Worm (Caenorhabditis elegans) whole organism, late embryonic: ENCODE results near the gene met-2.

Source experiments
- C38D4.7 ChIP-seq: fragments of 200-800 bp; sonication (Bioruptor generic); optimal IDR thresholded peaks from 2 replicates; lab custom pipeline; 2018; ENCODE audit warnings: mild to moderate bottlenecking, missing genetic modification characterization, moderate library complexity, missing compliant biosample characterization
- K02D7.2 ChIP-seq: sonication (generic microtip); optimal IDR thresholded peaks from 2 replicates; lab custom pipeline; 2017; ENCODE audit warnings: mild to moderate bottlenecking, missing genetic modification characterization, missing compliant biosample characterization
- T23F11.4 ChIP-seq: fragments of 200-800 bp; sonication (Bioruptor generic); optimal IDR thresholded peaks from 2 replicates; lab custom pipeline; 2018; ENCODE audit warnings: mild to moderate bottlenecking, missing genetic modification characterization, missing compliant biosample characterization
- Y22D7AL.16 ChIP-seq: sonication (generic microtip); optimal IDR thresholded peaks from 2 replicates; lab custom pipeline; 2016; ENCODE audit warnings: missing genetic modification characterization, missing compliant biosample characterization
- ahr-1 ChIP-seq: sonication (generic microtip); optimal IDR thresholded peaks from 2 replicates; lab custom pipeline; 2016; ENCODE audit warnings: missing genetic modification characterization, missing compliant biosample characterization
- ama-1 ChIP-seq: fragments of 150-350 bp; optimal IDR thresholded peaks from 2 replicates; lab custom pipeline; 2014
- ceh-18 ChIP-seq: sonication (generic microtip); optimal IDR thresholded peaks from 2 replicates; lab custom pipeline; 2016; ENCODE audit warnings: missing genetic modification characterization, missing compliant biosample characterization
- ceh-2 ChIP-seq: sonication (generic microtip); optimal IDR thresholded peaks from 2 replicates; lab custom pipeline; 2016; ENCODE audit warnings: missing genotype, missing genetic modification characterization, missing compliant biosample characterization
- ceh-30 ChIP-seq: fragments of 150-350 bp; optimal IDR thresholded peaks from 2 replicates; lab custom pipeline; 2014; ENCODE audit warnings: missing biosample characterization, missing genetic modification characterization
- ceh-34 ChIP-seq: sonication (generic microtip); optimal IDR thresholded peaks from 2 replicates; lab custom pipeline; 2016; ENCODE audit warnings: mild to moderate bottlenecking, missing genetic modification characterization, missing compliant biosample characterization
- ceh-45 ChIP-seq: fragments of 200-800 bp; sonication (Bioruptor generic); IDR thresholded peaks from 2 replicates; pipeline ENCODE4 v1.3.6; 2022; ENCODE audit warnings: missing genetic modification reagents, missing genetic modification characterization, missing compliant biosample characterization
- ceh-9 ChIP-seq: sonication (generic microtip); optimal IDR thresholded peaks from 2 replicates; lab custom pipeline; 2016; ENCODE audit warnings: mild to moderate bottlenecking, missing genetic modification characterization, inconsistent platforms, missing compliant biosample characterization
- elt-4 ChIP-seq: sonication (generic microtip); optimal IDR thresholded peaks from 2 replicates; lab custom pipeline; 2016; ENCODE audit warnings: missing genetic modification characterization, missing compliant biosample characterization
- ets-4 ChIP-seq: sonication (generic microtip); optimal IDR thresholded peaks from 2 replicates; lab custom pipeline; 2016; ENCODE audit warnings: missing genetic modification characterization, missing compliant biosample characterization
- fkh-6 ChIP-seq: sonication (generic microtip); optimal IDR thresholded peaks from 2 replicates; lab custom pipeline; 2016; ENCODE audit warnings: missing genetic modification characterization, missing compliant biosample characterization
- hlh-30 ChIP-seq: sonication (generic microtip); optimal IDR thresholded peaks from 2 replicates; lab custom pipeline; 2017; ENCODE audit warnings: antibody characterized with exemption, missing genetic modification characterization, missing compliant biosample characterization; ENCODE audit not compliant: insufficient read depth
- hlh-6 ChIP-seq: sonication (generic microtip); optimal IDR thresholded peaks from 2 replicates; lab custom pipeline; 2016; ENCODE audit warnings: missing genotype, missing genetic modification characterization, missing compliant biosample characterization
- hlh-8 ChIP-seq: sonication (generic microtip); optimal IDR thresholded peaks from 2 replicates; lab custom pipeline; 2016; ENCODE audit warnings: missing genotype, missing genetic modification characterization, missing compliant biosample characterization
- madf-2 ChIP-seq: sonication (generic microtip); optimal IDR thresholded peaks from 2 replicates; lab custom pipeline; 2017; ENCODE audit warnings: missing genetic modification characterization, missing compliant biosample characterization
- mec-3 ChIP-seq: sonication (generic microtip); optimal IDR thresholded peaks from 2 replicates; lab custom pipeline; 2016; ENCODE audit warnings: borderline replicate concordance, missing genetic modification characterization, missing compliant biosample characterization
- nfya-1 ChIP-seq: sonication (generic microtip); optimal IDR thresholded peaks from 2 replicates; lab custom pipeline; 2017; ENCODE audit warnings: missing genetic modification characterization, mild to moderate bottlenecking, missing compliant biosample characterization, antibody characterized with exemption, moderate library complexity
- nhr-11 ChIP-seq: fragments of 150-350 bp; optimal IDR thresholded peaks from 2 replicates; lab custom pipeline; 2014; ENCODE audit warnings: missing biosample characterization, missing genetic modification characterization
- npax-4 ChIP-seq: sonication (generic microtip); optimal IDR thresholded peaks from 2 replicates; lab custom pipeline; 2016; ENCODE audit warnings: missing genetic modification characterization, missing compliant biosample characterization
- pat-9 ChIP-seq: fragments of 200-800 bp; sonication (Bioruptor generic); optimal IDR thresholded peaks from 2 replicates; lab custom pipeline; 2018; ENCODE audit warnings: mild to moderate bottlenecking, missing genetic modification characterization, moderate library complexity, missing compliant biosample characterization
- pax-1 ChIP-seq: fragments of 150-350 bp; optimal IDR thresholded peaks from 2 replicates; lab custom pipeline; 2014; ENCODE audit warnings: missing biosample characterization, missing genetic modification characterization
- pha-2 ChIP-seq: sonication (generic microtip); optimal IDR thresholded peaks from 2 replicates; lab custom pipeline; 2017; ENCODE audit warnings: mild to moderate bottlenecking, missing genetic modification characterization, missing compliant biosample characterization
- pqm-1 ChIP-seq: sonication (generic microtip); optimal IDR thresholded peaks from 2 replicates; lab custom pipeline; 2016; ENCODE audit warnings: missing genetic modification characterization, missing compliant biosample characterization
- sox-4 ChIP-seq: sonication (generic microtip); optimal IDR thresholded peaks from 2 replicates; lab custom pipeline; 2017; ENCODE audit warnings: mild to moderate bottlenecking, missing genetic modification characterization, inconsistent platforms, missing compliant biosample characterization
- tbx-2 ChIP-seq: sonication (generic microtip); optimal IDR thresholded peaks from 2 replicates; lab custom pipeline; 2016; ENCODE audit warnings: missing genetic modification characterization, missing compliant biosample characterization
- tbx-7 ChIP-seq: sonication (generic microtip); optimal IDR thresholded peaks from 2 replicates; lab custom pipeline; 2016; ENCODE audit warnings: missing genotype, missing genetic modification characterization, missing compliant biosample characterization
- ttx-3 ChIP-seq: sonication (generic microtip); optimal IDR thresholded peaks from 2 replicates; lab custom pipeline; 2016; ENCODE audit warnings: missing genetic modification reagents, missing genetic modification characterization, missing compliant biosample characterization
- unc-42 ChIP-seq: sonication (generic microtip); optimal IDR thresholded peaks from 2 replicates; lab custom pipeline; 2016; ENCODE audit warnings: missing genotype, missing genetic modification characterization, missing compliant biosample characterization
- zip-5 ChIP-seq: sonication (generic microtip); optimal IDR thresholded peaks from 2 replicates; lab custom pipeline; 2016; ENCODE audit warnings: missing genetic modification characterization, missing compliant biosample characterization

Gene met-2

ce11 chrIII:8375000-8375399 lies at the start of gene met-2:
Gene met-2, plus strand, starts transcription at chrIII:8375300.
- TF ChIP-seq zip-5: no peak
- no peak for TF ChIP-seq ceh-18
- no peak for TF ChIP-seq hlh-6
- no peak for TF ChIP-seq pha-2 (tag; lab: Kevin White, UChicago)
- no peak for TF ChIP-seq tbx-2 (tag; lab: Kevin White, UChicago)
- no peak for TF ChIP-seq ama-1 (lab: Kevin White, UChicago)
- no peak for TF ChIP-seq madf-2 (tag; lab: Kevin White, UChicago)

- TF ChIP-seq T23F11.4 (GFP tag; lab: Kevin White, UChicago) (no peak), ceh-45 (no peak), hlh-8 (tag; lab: Kevin White, UChicago) (no peak), ahr-1 (no peak), mec-3 (tag; lab: Kevin White, UChicago) (no peak), ets-4 (no peak), Y22D7AL.16 (tag; lab: Kevin White, UChicago) (no peak), elt-4 (no peak), tbx-2 (tag; lab: Kevin White, UChicago) (no peak), sox-4 (no peak)
Observed at ce11 chrIII:8325574-8326513, 49.3 kb upstream of the met-2 start, which contains the start of gene ZC262.13. Gene ZC262.13, plus strand, starts transcription at chrIII:8326214.

- TF ChIP-seq pax-1 (tag; lab: Kevin White, UChicago) (no peak), zip-5 (no peak), mec-3 (tag; lab: Kevin White, UChicago) (no peak)
Observed at ce11 chrIII:8331211-8331610, 43.9 kb upstream of the met-2 start, which contains the start of gene iglr-2. Gene iglr-2, minus strand, starts transcription at chrIII:8331311.

ce11 chrIII:8331779-8332178 lies 43.3 kb upstream of the met-2 start, which contains the start of the genes mrps-18A and ZC262.2:
Gene mrps-18A, minus strand, starts transcription at chrIII:8331919.
Gene ZC262.2, plus strand, starts transcription at chrIII:8332062.
- TF ChIP-seq nfya-1 (tag; lab: Kevin White, UChicago) (peak; percentile 9), hlh-30 (peak; percentile 62), tbx-7 (tag; lab: Kevin White, UChicago) (no peak), ceh-2 (no peak)

ce11 chrIII:8334432-8334831 lies 40.7 kb upstream of the met-2 start, which contains the start of gene ZC262.4:
Gene ZC262.4, minus strand, starts transcription at chrIII:8334532.
- TF ChIP-seq npax-4 (tag; lab: Kevin White, UChicago): no peak
- no peak for TF ChIP-seq hlh-6
- TF ChIP-seq ceh-34: no peak
- TF ChIP-seq ceh-30 (tag; lab: Kevin White, UChicago): no peak
- no peak for TF ChIP-seq ttx-3 (tag; lab: Kevin White, UChicago)
- TF ChIP-seq C38D4.7 (GFP tag; lab: Kevin White, UChicago): no peak
- no peak for TF ChIP-seq hlh-30
- no peak for TF ChIP-seq tbx-7 (tag; lab: Kevin White, UChicago)
- no peak for TF ChIP-seq pha-2 (tag; lab: Kevin White, UChicago)
- TF ChIP-seq K02D7.2 (tag; lab: Kevin White, UChicago): no peak
- TF ChIP-seq ceh-9 (tag; lab: Kevin White, UChicago): no peak
- TF ChIP-seq unc-42 (tag; lab: Kevin White, UChicago): no peak
- TF ChIP-seq pat-9 (tag; lab: Kevin White, UChicago): no peak
- no peak for TF ChIP-seq pax-1 (tag; lab: Kevin White, UChicago)
- TF ChIP-seq ama-1 (lab: Kevin White, UChicago): no peak
- no peak for TF ChIP-seq pqm-1
- TF ChIP-seq elt-4: no peak
- no peak for TF ChIP-seq fkh-6 (tag; lab: Kevin White, UChicago)
- no peak for TF ChIP-seq nhr-11
- TF ChIP-seq, all 69 proteins: peak for 0
